Worm (Caenorhabditis elegans) whole organism, midembryonic: ENCODE data around the gene srx-80.

Experiments
- flt-1 ChIP-seq: fragments of 200-800 bp; sonication (Bioruptor generic); IDR thresholded peaks from 2 replicates; pipeline ENCODE4 v1.3.6; 2022; ENCODE audit warnings: missing genetic modification characterization, missing compliant biosample characterization
- ref-1 ChIP-seq: fragments of 200-800 bp; sonication (Bioruptor generic); conservative IDR thresholded peaks from 2 replicates; pipeline ENCODE4 v1.3.6; 2022; ENCODE audit warnings: missing genetic modification reagents, missing genetic modification characterization, missing compliant biosample characterization
- ztf-29 ChIP-seq: fragments of 200-800 bp; sonication (Bioruptor generic); IDR thresholded peaks from 2 replicates; pipeline ENCODE4 v1.3.6; 2022; ENCODE audit warnings: missing genetic modification reagents, missing genetic modification characterization, missing compliant biosample characterization

ce11 chrV:11572803-11573490 is 20.6 kb upstream of the srx-80 start, which contains the start of the genes H12C20.7 and nhr-68:
- TF ChIP-seq ref-1 (GFP tag; lab: Robert Waterston, UW) (no peak), flt-1 (no peak), ztf-29 (GFP tag; lab: Robert Waterston, UW) (no peak)
